Fruit fly (Drosophila melanogaster): ENCODE results near the gene Antp.

DNA sequence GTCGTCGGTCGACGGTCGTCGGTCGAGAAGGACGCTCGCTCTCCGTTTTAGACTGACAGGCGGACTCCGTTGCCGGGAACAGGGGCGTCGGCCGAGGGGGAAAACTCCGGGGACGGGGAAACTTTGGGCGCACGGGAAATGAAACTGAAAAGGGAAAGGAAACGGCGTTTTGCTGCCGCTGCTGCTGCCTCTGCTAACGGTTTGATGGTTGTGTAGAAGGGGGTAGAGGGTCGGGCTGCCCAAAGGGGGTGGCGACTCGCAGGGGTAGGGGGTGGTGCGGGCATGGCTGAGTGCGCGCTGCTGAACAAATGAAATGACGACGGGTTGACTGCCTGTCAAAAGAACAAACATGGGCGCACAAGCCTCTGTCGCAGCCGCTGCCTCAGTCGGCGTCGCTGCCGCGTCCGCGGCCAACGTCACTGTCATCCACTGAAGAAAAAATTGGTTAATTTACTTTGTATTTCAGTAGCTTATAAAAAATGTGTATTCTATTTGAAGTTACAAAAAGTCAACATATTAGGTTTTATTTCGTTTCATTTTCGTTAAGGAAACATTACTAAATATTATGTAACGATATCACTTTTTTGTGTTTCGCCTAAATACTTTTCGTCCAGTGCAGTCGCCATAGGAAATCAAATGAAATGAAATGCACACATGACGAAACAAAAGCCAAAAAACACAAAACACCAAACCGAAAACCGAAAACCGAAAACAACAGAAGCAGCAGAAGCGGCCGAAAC, 63.0 kb downstream of the Antp start:
- TF ChIP-seq EcR (GFP tag; optimal IDR thresholded peaks at IDR 0.05) (no peak), CG8478 (optimal IDR thresholded peaks at IDR 0.05) (no peak), psq (optimal IDR thresholded peaks at IDR 0.05) (no peak), pan (optimal IDR thresholded peaks at IDR 0.05) (no peak)

All from whole organism.